Fruit fly (Drosophila melanogaster): Measurements from ENCODE around the gene ABCB7.

DNA sequence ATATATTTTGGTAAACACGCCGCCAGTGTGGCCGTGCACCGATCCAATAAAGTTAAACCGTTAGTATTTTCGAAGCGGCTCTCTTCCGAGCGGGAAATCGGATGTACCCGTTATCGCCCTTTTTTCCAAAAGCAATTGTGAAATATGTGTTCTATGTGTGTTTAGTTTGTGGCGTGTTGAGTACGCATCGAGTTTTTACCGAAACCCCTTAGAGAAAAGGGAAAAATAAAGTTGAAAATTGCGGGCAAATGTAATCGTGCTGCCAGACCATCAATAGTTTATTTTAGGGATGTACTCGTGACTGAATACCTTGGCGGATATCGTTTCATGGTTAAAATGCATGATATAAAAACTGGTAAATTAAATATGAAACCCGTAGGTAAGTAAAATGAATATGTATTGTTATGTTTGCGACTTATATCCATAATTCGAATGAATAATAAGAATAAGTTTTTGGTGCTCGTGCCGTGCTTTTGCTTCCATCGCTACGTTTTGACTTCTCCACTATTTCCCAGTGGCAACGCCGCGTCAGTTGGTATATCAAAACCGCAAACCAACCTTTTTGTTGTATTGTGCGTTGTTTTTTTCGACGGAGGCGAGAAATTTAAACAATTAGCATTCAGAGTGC lies 21.1 kb downstream of the ABCB7 start, which contains the start of the genes Mettl2 and Bgb:
- TF ChIP-seq sage (GFP tag; optimal IDR thresholded peaks at IDR 0.05) (no peak), Dif (GFP tag; optimal IDR thresholded peaks at IDR 0.05; ENCODE audit: partially characterized antibody) (no peak), Jra (GFP tag; optimal IDR thresholded peaks at IDR 0.05) (no peak), OdsH (GFP tag; optimal IDR thresholded peaks at IDR 0.05) (peak; percentile 71), pan (optimal IDR thresholded peaks at IDR 0.05) (no peak), fru (GFP tag; optimal IDR thresholded peaks at IDR 0.05) (peak; percentile 86), Dfd (GFP tag; optimal IDR thresholded peaks at IDR 0.05) (no peak), rgr (GFP tag; optimal IDR thresholded peaks at IDR 0.05) (peak; percentile 88), dmrt93B (GFP tag; optimal IDR thresholded peaks at IDR 0.05) (peak; percentile 77), Myc (optimal IDR thresholded peaks at IDR 0.05) (no peak), Hnf4 (GFP tag; optimal IDR thresholded peaks at IDR 0.05) (no peak)

Measured in whole organism, wandering third instar larva.